Worm (Caenorhabditis elegans): Measurements from ENCODE around the gene K07F5.17.

The K07F5.17 gene

ce11 chrIV:9889857-9890256, 47.7 kb downstream of the K07F5.17 start, which contains the start of gene ttbk-3:
TSS of gene ttbk-3 (minus strand) at chrIV:9889957.
- no peak for TF ChIP-seq F13H6.1 (tag; optimal IDR thresholded peaks at IDR 0.05)
- no peak for TF ChIP-seq snpc-4 (tag; optimal IDR thresholded peaks at IDR 0.05)
- no peak for TF ChIP-seq ztf-11 (tag; optimal IDR thresholded peaks at IDR 0.05)
- TF ChIP-seq skn-1 (tag; optimal IDR thresholded peaks at IDR 0.05): no peak
- TF ChIP-seq lin-39 (tag; optimal IDR thresholded peaks at IDR 0.05): no peak
- no peak for TF ChIP-seq gmeb-1 (tag; optimal IDR thresholded peaks at IDR 0.05)
- TF ChIP-seq fos-1 (tag; optimal IDR thresholded peaks at IDR 0.05): no peak
- TF ChIP-seq lin-11 (tag; optimal IDR thresholded peaks at IDR 0.05): no peak
- no peak for TF ChIP-seq nhr-129 (tag; optimal IDR thresholded peaks at IDR 0.05)
- TF ChIP-seq nhr-237 (tag; optimal IDR thresholded peaks at IDR 0.05): no peak
- TF ChIP-seq ceh-82 (tag; optimal IDR thresholded peaks at IDR 0.05): no peak
- TF ChIP-seq crh-2 (tag; optimal IDR thresholded peaks at IDR 0.05): no peak
- TF ChIP-seq nhr-10 (tag; optimal IDR thresholded peaks at IDR 0.05): no peak
- TF ChIP-seq mdl-1 (tag; optimal IDR thresholded peaks at IDR 0.05): no peak
- TF ChIP-seq peb-1 (tag; optimal IDR thresholded peaks at IDR 0.05): no peak
- no peak for TF ChIP-seq nhr-12 (tag; optimal IDR thresholded peaks at IDR 0.05)
- no peak for TF ChIP-seq nhr-77 (tag; optimal IDR thresholded peaks at IDR 0.05)

- no peak for TF ChIP-seq mbf-1 (tag; optimal IDR thresholded peaks at IDR 0.05)
Measured at ce11 chrIV:9891938-9892337, 49.8 kb downstream of the K07F5.17 start, which contains the start of gene F32B6.4. TSS of gene F32B6.4 (minus strand) at chrIV:9892038.
